Fruit fly (Drosophila melanogaster) whole organism, embryonic: ENCODE data around the gene ng4.

ENCODE experiments used
- Aef1 ChIP-seq: fragments of 200-800 bp; sonication (Bioruptor generic); IDR thresholded peaks from 3 replicates; pipeline ENCODE4 v1.3.6; 2022; ENCODE audit warnings: missing biosample characterization, missing genetic modification characterization
- BEAF-32 ChIP-seq: fragments of 200-800 bp; sonication (Bioruptor generic); optimal IDR thresholded peaks from 3 replicates; lab custom pipeline; 2017; ENCODE audit warnings: missing biosample characterization, missing genetic modification characterization, mild to moderate bottlenecking, moderate library complexity, missing genetic modification reagents
- CG10147 ChIP-seq: fragments of 200-800 bp; sonication (Bioruptor generic); optimal IDR thresholded peaks from 2 replicates; lab custom pipeline; 2019; ENCODE audit warnings: missing biosample characterization, mild to moderate bottlenecking, missing genetic modification characterization, moderate library complexity
- CG10321 ChIP-seq: fragments of 200-800 bp; sonication (Bioruptor generic); IDR thresholded peaks from 2 replicates; pipeline ENCODE4 v1.3.6; 2022; ENCODE audit warnings: missing biosample characterization, missing genetic modification characterization
- CG10366 ChIP-seq: fragments of 200-800 bp; sonication (Bioruptor generic); IDR thresholded peaks from 2 replicates; pipeline ENCODE4 v1.3.6; 2022; ENCODE audit warnings: missing biosample characterization, missing genetic modification characterization
- CG10543 ChIP-seq: fragments of 200-800 bp; sonication (Bioruptor generic); optimal IDR thresholded peaks from 3 replicates; lab custom pipeline; 2017; ENCODE audit warnings: missing biosample characterization, mild to moderate bottlenecking, missing genetic modification characterization, moderate library complexity
- CG11504 ChIP-seq: fragments of 200-800 bp; sonication (Bioruptor generic); optimal IDR thresholded peaks from 3 replicates; lab custom pipeline; 2019; ENCODE audit warnings: missing biosample characterization, mild to moderate bottlenecking, missing genetic modification characterization, moderate library complexity
- CG12155 ChIP-seq: fragments of 200-800 bp; sonication (Bioruptor generic); optimal IDR thresholded peaks from 3 replicates; lab custom pipeline; 2016; ENCODE audit warnings: missing biosample characterization, missing genetic modification characterization
- CG12391 ChIP-seq: fragments of 200-800 bp; sonication (Bioruptor generic); optimal IDR thresholded peaks from 3 replicates; lab custom pipeline; 2018; ENCODE audit warnings: missing biosample characterization, mild to moderate bottlenecking, missing genetic modification characterization, moderate library complexity
- CG12942 ChIP-seq: fragments of 200-800 bp; sonication (Bioruptor generic); optimal IDR thresholded peaks from 3 replicates; lab custom pipeline; 2016; ENCODE audit warnings: missing biosample characterization, missing genetic modification characterization
- CG14965 ChIP-seq: fragments of 200-800 bp; sonication (Bioruptor generic); optimal IDR thresholded peaks from 2 replicates; lab custom pipeline; 2016; ENCODE audit warnings: missing biosample characterization, missing genetic modification characterization, borderline replicate concordance
- CG17186 ChIP-seq: fragments of 200-800 bp; sonication (Bioruptor generic); optimal IDR thresholded peaks from 3 replicates; lab custom pipeline; 2017; ENCODE audit warnings: missing biosample characterization, missing genetic modification reagents, missing genetic modification characterization
- CG17359 ChIP-seq: fragments of 200-800 bp; sonication (Bioruptor generic); optimal IDR thresholded peaks from 3 replicates; lab custom pipeline; 2018; ENCODE audit warnings: missing biosample characterization, mild to moderate bottlenecking, missing genetic modification characterization, moderate library complexity
- CG17361 ChIP-seq: fragments of 200-800 bp; sonication (Bioruptor generic); IDR thresholded peaks from 3 replicates; pipeline ENCODE4 v1.3.6; 2022; ENCODE audit warnings: missing biosample characterization, missing genetic modification characterization
- CG2116 ChIP-seq: fragments of 200-800 bp; sonication (Bioruptor generic); optimal IDR thresholded peaks from 3 replicates; lab custom pipeline; 2018; ENCODE audit warnings: missing biosample characterization, mild to moderate bottlenecking, missing genetic modification characterization
- CG31224 ChIP-seq: fragments of 200-800 bp; sonication (Bioruptor generic); IDR thresholded peaks from 2 replicates; pipeline ENCODE4 v1.3.6; 2022; ENCODE audit warnings: missing biosample characterization, missing genetic modification characterization
- CG4328 ChIP-seq: fragments of 200-800 bp; sonication (Bioruptor generic); optimal IDR thresholded peaks from 3 replicates; lab custom pipeline; 2017; ENCODE audit warnings: missing biosample characterization, missing genetic modification reagents, missing genetic modification characterization
- CG6765 ChIP-seq: fragments of 200-800 bp; sonication (Bioruptor generic); optimal IDR thresholded peaks from 3 replicates; lab custom pipeline; 2017; ENCODE audit warnings: missing biosample characterization, mild to moderate bottlenecking, missing genetic modification characterization
- CG7271 ChIP-seq: fragments of 200-800 bp; sonication (Bioruptor generic); optimal IDR thresholded peaks from 2 replicates; lab custom pipeline; 2018; ENCODE audit warnings: missing biosample characterization, mild to moderate bottlenecking, missing genetic modification characterization, moderate library complexity
- D19A ChIP-seq: fragments of 200-800 bp; optimal IDR thresholded peaks from 3 replicates; lab custom pipeline; 2019; ENCODE audit warnings: missing biosample characterization, mild to moderate bottlenecking, missing genetic modification characterization, moderate library complexity
- Deaf1 ChIP-seq: fragments of 200-800 bp; optimal IDR thresholded peaks from 3 replicates; lab custom pipeline; 2019; ENCODE audit warnings: missing biosample characterization, mild to moderate bottlenecking, missing genetic modification characterization, moderate library complexity
- Doc2 ChIP-seq: fragments of 200-800 bp; sonication (Bioruptor generic); IDR thresholded peaks from 2 replicates; pipeline ENCODE4 v1.3.6; 2022; ENCODE audit warnings: missing biosample characterization, missing genetic modification characterization
- GATAe ChIP-seq: fragments of 200-800 bp; sonication (Bioruptor generic); conservative IDR thresholded peaks from 2 replicates; pipeline ENCODE4 v1.3.6; 2022; ENCODE audit warnings: missing biosample characterization, missing genetic modification characterization
- Gug ChIP-seq: fragments of 200-800 bp; sonication (Bioruptor generic); IDR thresholded peaks from 4 replicates; pipeline ENCODE4 v1.3.6; 2022; ENCODE audit warnings: missing biosample characterization, missing genetic modification characterization
- HLH3B ChIP-seq: fragments of 200-800 bp; sonication (Bioruptor generic); IDR thresholded peaks from 2 replicates; pipeline ENCODE4 v1.3.6; 2022; ENCODE audit warnings: missing biosample characterization, missing genetic modification characterization
- Hsf ChIP-seq: fragments of 200-800 bp; sonication (Bioruptor generic); optimal IDR thresholded peaks from 3 replicates; lab custom pipeline; 2016; ENCODE audit warnings: missing biosample characterization, missing genetic modification characterization
- Nf-YB ChIP-seq: fragments of 200-800 bp; sonication (Bioruptor generic); optimal IDR thresholded peaks from 3 replicates; lab custom pipeline; 2019; ENCODE audit warnings: missing biosample characterization, mild to moderate bottlenecking, missing genetic modification characterization, moderate library complexity
- Optix ChIP-seq: fragments of 200-800 bp; sonication (Bioruptor generic); IDR thresholded peaks from 3 replicates; pipeline ENCODE4 v1.3.6; 2022; ENCODE audit warnings: missing biosample characterization, missing genetic modification characterization
- Rfx ChIP-seq: fragments of 200-800 bp; sonication (Bioruptor generic); IDR thresholded peaks from 2 replicates; pipeline ENCODE4 v1.3.6; 2022; ENCODE audit warnings: missing biosample characterization, missing genetic modification characterization
- TFAM ChIP-seq: fragments of 200-800 bp; sonication (Bioruptor generic); optimal IDR thresholded peaks from 2 replicates; lab custom pipeline; 2017; ENCODE audit warnings: missing biosample characterization, missing genetic modification characterization, inconsistent platforms
- Usf ChIP-seq: fragments of 200-800 bp; sonication (Bioruptor generic); optimal IDR thresholded peaks from 2 replicates; lab custom pipeline; 2017; ENCODE audit warnings: missing genotype, missing biosample characterization, missing genetic modification characterization
- btn ChIP-seq: fragments of 200-800 bp; sonication (Bioruptor generic); optimal IDR thresholded peaks from 2 replicates; lab custom pipeline; 2016; ENCODE audit warnings: missing biosample characterization, missing genetic modification characterization
- chif ChIP-seq, 2 experiments: fragments of 200-800 bp; sonication (Bioruptor generic); optimal IDR thresholded peaks; 3 replicates each; lab custom pipeline; 2016; ENCODE audit warnings: missing biosample characterization in 2 of 2, missing genetic modification characterization in 2 of 2
- dimm ChIP-seq: fragments of 200-800 bp; sonication (Bioruptor generic); IDR thresholded peaks from 2 replicates; pipeline ENCODE4 v1.3.6; 2022; ENCODE audit warnings: missing biosample characterization, missing genetic modification characterization
- dmrt99B ChIP-seq: fragments of 200-800 bp; sonication (Bioruptor generic); optimal IDR thresholded peaks from 2 replicates; lab custom pipeline; 2018; ENCODE audit warnings: missing biosample characterization, mild to moderate bottlenecking, missing genetic modification characterization, moderate library complexity
- fd64A ChIP-seq: fragments of 200-800 bp; sonication (Bioruptor generic); optimal IDR thresholded peaks from 3 replicates; lab custom pipeline; 2018; ENCODE audit warnings: missing biosample characterization, mild to moderate bottlenecking, missing genetic modification characterization
- gsb ChIP-seq: fragments of 200-800 bp; sonication (Bioruptor generic); IDR thresholded peaks from 2 replicates; pipeline ENCODE4 v1.3.6; 2022; ENCODE audit warnings: missing biosample characterization, missing genetic modification characterization
- ind ChIP-seq: fragments of 200-800 bp; sonication (Bioruptor generic); optimal IDR thresholded peaks from 3 replicates; lab custom pipeline; 2016; ENCODE audit warnings: missing biosample characterization, missing genetic modification characterization
- kah ChIP-seq: fragments of 200-800 bp; sonication (Bioruptor generic); optimal IDR thresholded peaks from 2 replicates; lab custom pipeline; 2018; ENCODE audit warnings: missing biosample characterization, mild to moderate bottlenecking, missing genetic modification characterization
- lov ChIP-seq, 2 experiments: fragments of 200-800 bp in 1 of 2; fragments of >200 bp in 1 of 2; sonication (Bioruptor generic) in 1 of 2; IDR thresholded peaks in 1 of 2; optimal IDR thresholded peaks in 1 of 2; 2 replicates in 1 of 2; 3 replicates in 1 of 2; pipeline versions ENCODE4 v1.3.6 to Lab custom; 2017 to 2022; ENCODE audit warnings: missing biosample characterization in 1 of 2, missing genetic modification characterization in 1 of 2
- psq ChIP-seq: fragments of 200-800 bp; sonication (Bioruptor generic); optimal IDR thresholded peaks from 2 replicates; lab custom pipeline; 2017; ENCODE audit warnings: missing biosample characterization, missing genetic modification characterization
- rib ChIP-seq: fragments of 200-800 bp; sonication (Bioruptor generic); IDR thresholded peaks from 2 replicates; pipeline ENCODE4 v1.3.6; 2022; ENCODE audit warnings: missing biosample characterization, missing genetic modification characterization
- run ChIP-seq: fragments of 200-800 bp; sonication (Bioruptor generic); optimal IDR thresholded peaks from 3 replicates; lab custom pipeline; 2018; ENCODE audit warnings: missing biosample characterization, mild to moderate bottlenecking, missing genetic modification characterization
- seq ChIP-seq: fragments of 200-800 bp; sonication (Bioruptor generic); IDR thresholded peaks from 2 replicates; pipeline ENCODE4 v1.3.6; 2022; ENCODE audit warnings: missing biosample characterization, missing genetic modification characterization
- sqz ChIP-seq: fragments of 200-800 bp; sonication (Bioruptor generic); optimal IDR thresholded peaks from 3 replicates; lab custom pipeline; 2018; ENCODE audit warnings: missing biosample characterization, mild to moderate bottlenecking, missing genetic modification characterization
- sr ChIP-seq: fragments of 200-800 bp; sonication (Bioruptor generic); IDR thresholded peaks from 3 replicates; pipeline ENCODE4 v1.3.6; 2022; ENCODE audit warnings: missing biosample characterization, missing genetic modification characterization
- tgo ChIP-seq: fragments of 200-800 bp; sonication (Bioruptor generic); IDR thresholded peaks from 3 replicates; pipeline ENCODE4 v1.3.6; 2022; ENCODE audit warnings: missing biosample characterization, missing genetic modification characterization
- twi ChIP-seq: fragments of 200-800 bp; optimal IDR thresholded peaks from 2 replicates; lab custom pipeline; 2019; ENCODE audit warnings: missing biosample characterization, mild to moderate bottlenecking, missing genetic modification characterization, moderate library complexity
- tx ChIP-seq: fragments of 200-800 bp; sonication (Bioruptor generic); optimal IDR thresholded peaks from 2 replicates; lab custom pipeline; 2016; ENCODE audit warnings: missing biosample characterization, missing genetic modification characterization

Gene ng4

DNA sequence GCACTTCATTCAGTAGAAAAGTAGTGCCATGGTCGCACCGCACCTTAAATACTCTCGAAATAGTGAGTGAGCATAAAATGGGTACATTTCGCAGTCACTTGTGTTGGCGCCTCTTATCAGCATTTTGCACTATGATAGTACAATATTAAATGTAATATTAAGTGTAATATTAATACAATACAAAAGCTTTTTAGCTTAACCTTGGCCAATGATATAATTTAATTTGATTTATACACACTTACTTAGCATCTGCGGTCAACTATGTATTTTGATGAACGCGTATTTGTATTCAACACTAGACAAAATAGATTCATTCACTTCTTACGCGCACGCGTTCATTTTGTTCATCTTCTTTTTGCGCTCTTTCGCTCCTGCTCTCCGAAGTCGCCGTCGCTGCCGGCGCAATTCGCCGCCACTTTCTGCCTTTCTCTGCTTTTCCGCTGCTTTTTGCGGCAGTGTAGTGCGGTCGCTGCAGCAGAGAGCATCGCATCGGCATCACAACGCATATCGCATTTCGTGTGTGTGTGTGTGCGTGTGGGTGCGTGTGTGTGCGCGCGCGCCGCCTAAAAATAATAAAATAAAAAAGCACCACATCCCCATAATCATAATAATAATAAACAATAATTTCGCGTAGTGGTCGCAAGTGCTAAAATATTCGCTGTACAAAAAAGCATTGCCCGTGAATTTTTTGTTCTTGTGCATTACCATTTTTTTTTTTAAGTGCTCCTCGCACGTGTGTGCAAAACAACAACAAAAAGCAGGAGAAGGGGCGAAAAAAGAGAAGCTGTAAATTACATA is 45.1 kb upstream of the ng4 start (continued):
- TF ChIP-seq Doc2 (GFP tag; lab: Robert Waterston, UW) (no peak), chif (GFP tag; optimal IDR thresholded peaks at IDR 0.05; lab: Kevin White, UChicago) (peak in 1 of 2 experiments; percentile 19), dimm (GFP tag; lab: Robert Waterston, UW) (no peak), HLH3B (GFP tag; lab: Robert Waterston, UW) (peak; percentile 41; the same call in 1 of the 2 replicates), Aef1 (peak; percentile 53; the same call in 2 of the 3 replicates), sr (GFP tag; lab: Robert Waterston, UW) (peak; percentile 27; the same call in 1 of the 3 replicates), fd64A (GFP tag; lab: Kevin White, UChicago) (no peak), CG31224 (GFP tag; lab: Robert Waterston, UW) (no peak), TFAM (GFP tag; lab: Kevin White, UChicago) (no peak), tx (GFP tag; lab: Kevin White, UChicago) (no peak), CG17186 (GFP tag; lab: Kevin White, UChicago) (no peak), tgo (GFP tag; lab: Robert Waterston, UW) (no peak), btn (GFP tag; lab: Kevin White, UChicago) (no peak), CG17361 (GFP tag; lab: Robert Waterston, UW) (peak; percentile 69; the same call in 2 of the 3 replicates), CG2116 (GFP tag; lab: Kevin White, UChicago) (peak; percentile 11), dmrt99B (tag; lab: Kevin White, UChicago) (peak; percentile 52), Gug (peak; percentile 33; the same call in 1 of the 4 replicates), D19A (tag; lab: Kevin White, UChicago) (peak; percentile 98), Usf (GFP tag; lab: Kevin White, UChicago) (peak; percentile 4), CG17359 (peak; percentile 39), rib (no peak), CG4328 (GFP tag; lab: Kevin White, UChicago) (no peak), ind (GFP tag; lab: Kevin White, UChicago) (peak; percentile 45), CG6765 (GFP tag; lab: Kevin White, UChicago) (peak; percentile 41), Nf-YB (GFP tag; lab: Kevin White, UChicago) (peak; percentile 3), Rfx (GFP tag; lab: Robert Waterston, UW) (0 out of 2 replicates have a peak, but pooled peaks have one; percentile 22), GATAe (GFP tag; lab: Robert Waterston, UW) (no peak), gsb (GFP tag; lab: Robert Waterston, UW) (no peak), CG10147 (peak; percentile 62), sqz (GFP tag; lab: Kevin White, UChicago) (no peak), kah (GFP tag; lab: Kevin White, UChicago) (no peak), CG14965 (GFP tag; lab: Kevin White, UChicago) (no peak), CG12155 (GFP tag; lab: Kevin White, UChicago) (no peak), CG12942 (GFP tag; lab: Kevin White, UChicago) (no peak), CG10366 (GFP tag; lab: Robert Waterston, UW) (peak; percentile 47), Optix (GFP tag; lab: Robert Waterston, UW) (0 out of 3 replicates have a peak, but pooled peaks have one; percentile 38), CG10321 (GFP tag; lab: Robert Waterston, UW) (no peak), CG11504 (peak; percentile 59), Hsf (no peak), CG7271 (tag; lab: Kevin White, UChicago) (no peak), run (peak; percentile 3), CG12391 (tag; lab: Kevin White, UChicago) (peak; percentile 41), twi (tag; lab: Kevin White, UChicago) (no peak), lov (optimal IDR thresholded peaks at IDR 0.05; lab: Kevin White, UChicago) (no peak), lov (GFP tag; IDR thresholded peaks at IDR 0.05; lab: Robert Waterston, UW) (0 out of 3 replicates have a peak, but pooled peaks have one; percentile 15), CG10543 (GFP tag; lab: Kevin White, UChicago) (peak; percentile 7), psq (GFP tag; lab: Kevin White, UChicago) (no peak), seq (GFP tag; lab: Robert Waterston, UW) (peak; percentile 39; the same call in 1 of the 2 replicates), Deaf1 (tag; lab: Kevin White, UChicago) (no peak), BEAF-32 (GFP tag; lab: Kevin White, UChicago) (no peak)
